Worm (Caenorhabditis elegans): ENCODE results near the gene Y116F11B.13.

The Y116F11B.13 gene

ce11 chrV:19901826-19902225, 18.8 kb downstream of the Y116F11B.13 start:
- TF ChIP-seq B0310.2 (tag; optimal IDR thresholded peaks at IDR 0.05): no peak
- no peak for TF ChIP-seq tbx-37 (GFP tag; conservative IDR thresholded peaks at IDR 0.05)
- no peak for TF ChIP-seq flt-1 (GFP tag; IDR thresholded peaks at IDR 0.05)
- TF ChIP-seq pes-1 (GFP tag; IDR thresholded peaks at IDR 0.05): no peak
- TF ChIP-seq F13C5.2 (tag; optimal IDR thresholded peaks at IDR 0.05): no peak
- no peak for TF ChIP-seq ets-7 (tag; optimal IDR thresholded peaks at IDR 0.05)

- TF ChIP-seq ets-7 (tag; optimal IDR thresholded peaks at IDR 0.05) (no peak), B0310.2 (tag; optimal IDR thresholded peaks at IDR 0.05) (no peak), ceh-36 (tag; optimal IDR thresholded peaks at IDR 0.05) (no peak), ceh-13 (GFP tag; optimal IDR thresholded peaks at IDR 0.05) (no peak), ama-1 (optimal IDR thresholded peaks at IDR 0.05) (no peak), tbx-37 (GFP tag; conservative IDR thresholded peaks at IDR 0.05) (no peak), tbx-11 (GFP tag; IDR thresholded peaks at IDR 0.05) (no peak), aly-1 (tag; optimal IDR thresholded peaks at IDR 0.05) (no peak), pes-1 (GFP tag; IDR thresholded peaks at IDR 0.05) (no peak), tra-4 (tag; optimal IDR thresholded peaks at IDR 0.05) (no peak), scrt-1 (GFP tag; IDR thresholded peaks at IDR 0.05) (no peak), F13C5.2 (tag; optimal IDR thresholded peaks at IDR 0.05) (no peak), hmg-4 (GFP tag; optimal IDR thresholded peaks at IDR 0.05) (no peak), sea-1 (GFP tag; conservative IDR thresholded peaks at IDR 0.05) (no peak), flt-1 (GFP tag; IDR thresholded peaks at IDR 0.05) (no peak), hmbx-1 (tag; optimal IDR thresholded peaks at IDR 0.05) (no peak), hnd-1 (tag; optimal IDR thresholded peaks at IDR 0.05) (no peak)
Observed at ce11 chrV:19904790-19905189, 21.8 kb downstream of the Y116F11B.13 start.

ce11 chrV:19905988-19906387, 23.0 kb downstream of the Y116F11B.13 start:
- TF ChIP-seq tbx-11 (GFP tag; IDR thresholded peaks at IDR 0.05) (no peak), hmg-4 (GFP tag; optimal IDR thresholded peaks at IDR 0.05) (no peak), ceh-13 (GFP tag; optimal IDR thresholded peaks at IDR 0.05) (no peak), scrt-1 (GFP tag; IDR thresholded peaks at IDR 0.05) (no peak), ets-7 (tag; optimal IDR thresholded peaks at IDR 0.05) (no peak), hmbx-1 (tag; optimal IDR thresholded peaks at IDR 0.05) (no peak), pes-1 (GFP tag; IDR thresholded peaks at IDR 0.05) (no peak), ama-1 (optimal IDR thresholded peaks at IDR 0.05) (no peak), B0310.2 (tag; optimal IDR thresholded peaks at IDR 0.05) (no peak), hnd-1 (tag; optimal IDR thresholded peaks at IDR 0.05) (no peak), tbx-37 (GFP tag; conservative IDR thresholded peaks at IDR 0.05) (no peak), flt-1 (GFP tag; IDR thresholded peaks at IDR 0.05) (no peak), aly-1 (tag; optimal IDR thresholded peaks at IDR 0.05) (no peak), F13C5.2 (tag; optimal IDR thresholded peaks at IDR 0.05) (no peak), ceh-36 (tag; optimal IDR thresholded peaks at IDR 0.05) (no peak), tra-4 (tag; optimal IDR thresholded peaks at IDR 0.05) (no peak), sea-1 (GFP tag; conservative IDR thresholded peaks at IDR 0.05) (no peak)

ce11 chrV:19907365-19907764, 24.3 kb downstream of the Y116F11B.13 start, which contains the start of gene fars-2:
Gene fars-2 (minus strand): TSS chrV:19907434.
- TF ChIP-seq hmg-4 (GFP tag; optimal IDR thresholded peaks at IDR 0.05): no peak
- no peak for TF ChIP-seq ets-7 (tag; optimal IDR thresholded peaks at IDR 0.05)
- no peak for TF ChIP-seq hmbx-1 (tag; optimal IDR thresholded peaks at IDR 0.05)
- no peak for TF ChIP-seq tbx-11 (GFP tag; IDR thresholded peaks at IDR 0.05)
- TF ChIP-seq pes-1 (GFP tag; IDR thresholded peaks at IDR 0.05): no peak
- no peak for TF ChIP-seq sea-1 (GFP tag; conservative IDR thresholded peaks at IDR 0.05)
- TF ChIP-seq aly-1 (tag; optimal IDR thresholded peaks at IDR 0.05): no peak
- TF ChIP-seq tbx-37 (GFP tag; conservative IDR thresholded peaks at IDR 0.05): no peak
- no peak for TF ChIP-seq ceh-36 (tag; optimal IDR thresholded peaks at IDR 0.05)
- TF ChIP-seq ama-1 (optimal IDR thresholded peaks at IDR 0.05): no peak
- TF ChIP-seq F13C5.2 (tag; optimal IDR thresholded peaks at IDR 0.05): no peak
- no peak for TF ChIP-seq scrt-1 (GFP tag; IDR thresholded peaks at IDR 0.05)
- TF ChIP-seq tra-4 (tag; optimal IDR thresholded peaks at IDR 0.05): no peak
- no peak for TF ChIP-seq hnd-1 (tag; optimal IDR thresholded peaks at IDR 0.05)
- TF ChIP-seq flt-1 (GFP tag; IDR thresholded peaks at IDR 0.05): no peak
- no peak for TF ChIP-seq B0310.2 (tag; optimal IDR thresholded peaks at IDR 0.05)
- TF ChIP-seq ceh-13 (GFP tag; optimal IDR thresholded peaks at IDR 0.05): no peak

ce11 chrV:19908854-19909253, 25.8 kb downstream of the Y116F11B.13 start:
- TF ChIP-seq hnd-1 (tag; optimal IDR thresholded peaks at IDR 0.05) (no peak), ets-7 (tag; optimal IDR thresholded peaks at IDR 0.05) (no peak), ceh-36 (tag; optimal IDR thresholded peaks at IDR 0.05) (no peak), ama-1 (optimal IDR thresholded peaks at IDR 0.05) (no peak), tra-4 (tag; optimal IDR thresholded peaks at IDR 0.05) (no peak), scrt-1 (GFP tag; IDR thresholded peaks at IDR 0.05) (no peak), sea-1 (GFP tag; conservative IDR thresholded peaks at IDR 0.05) (no peak), tbx-37 (GFP tag; conservative IDR thresholded peaks at IDR 0.05) (no peak), aly-1 (tag; optimal IDR thresholded peaks at IDR 0.05) (no peak), tbx-11 (GFP tag; IDR thresholded peaks at IDR 0.05) (no peak), F13C5.2 (tag; optimal IDR thresholded peaks at IDR 0.05) (no peak), hmg-4 (GFP tag; optimal IDR thresholded peaks at IDR 0.05) (no peak), ceh-13 (GFP tag; optimal IDR thresholded peaks at IDR 0.05) (no peak), pes-1 (GFP tag; IDR thresholded peaks at IDR 0.05) (no peak), hmbx-1 (tag; optimal IDR thresholded peaks at IDR 0.05) (no peak), flt-1 (GFP tag; IDR thresholded peaks at IDR 0.05) (no peak), B0310.2 (tag; optimal IDR thresholded peaks at IDR 0.05) (no peak)

- no peak for TF ChIP-seq ceh-13 (GFP tag; optimal IDR thresholded peaks at IDR 0.05)
- TF ChIP-seq B0310.2 (tag; optimal IDR thresholded peaks at IDR 0.05): no peak
- TF ChIP-seq tra-4 (tag; optimal IDR thresholded peaks at IDR 0.05): no peak
- TF ChIP-seq hmg-4 (GFP tag; optimal IDR thresholded peaks at IDR 0.05): no peak
- no peak for TF ChIP-seq sea-1 (GFP tag; conservative IDR thresholded peaks at IDR 0.05)
- TF ChIP-seq aly-1 (tag; optimal IDR thresholded peaks at IDR 0.05): no peak
- no peak for TF ChIP-seq hnd-1 (tag; optimal IDR thresholded peaks at IDR 0.05)
- no peak for TF ChIP-seq ceh-36 (tag; optimal IDR thresholded peaks at IDR 0.05)
- TF ChIP-seq tbx-37 (GFP tag; conservative IDR thresholded peaks at IDR 0.05): no peak
- no peak for TF ChIP-seq F13C5.2 (tag; optimal IDR thresholded peaks at IDR 0.05)
- TF ChIP-seq ama-1 (optimal IDR thresholded peaks at IDR 0.05): no peak
- no peak for TF ChIP-seq flt-1 (GFP tag; IDR thresholded peaks at IDR 0.05)
- TF ChIP-seq hmbx-1 (tag; optimal IDR thresholded peaks at IDR 0.05): no peak
- no peak for TF ChIP-seq ets-7 (tag; optimal IDR thresholded peaks at IDR 0.05)
- TF ChIP-seq tbx-11 (GFP tag; IDR thresholded peaks at IDR 0.05): no peak
- TF ChIP-seq scrt-1 (GFP tag; IDR thresholded peaks at IDR 0.05): no peak
- TF ChIP-seq pes-1 (GFP tag; IDR thresholded peaks at IDR 0.05): no peak
Observed at ce11 chrV:19915973-19916605, 33.1 kb downstream of the Y116F11B.13 start, which contains the start of the genes chk-2 and Y60A3A.19. Gene chk-2 (minus strand): TSS chrV:19916023. Gene Y60A3A.19 (plus strand): TSS chrV:19916555.

All from whole organism, early embryonic.